Fruit fly (Drosophila melanogaster): ENCODE results near the gene CG33995.

CG33995 gene

dm6 chr2L:5054953-5055352 is 11.9 kb downstream of the CG33995 start, which contains the start of the genes CG14036 and His3.3A (continued):
- TF ChIP-seq ewg (GFP tag; optimal IDR thresholded peaks at IDR 0.05) (peak; percentile 40), Dbx (GFP tag; IDR thresholded peaks at IDR 0.05) (0 out of 3 replicates have a peak, but pooled peaks have one; percentile 18), CG9797 (GFP tag; optimal IDR thresholded peaks at IDR 0.05) (peak; percentile 97), nmo (GFP tag; optimal IDR thresholded peaks at IDR 0.05) (peak; percentile 56), tx (GFP tag; optimal IDR thresholded peaks at IDR 0.05) (no peak), Usf (GFP tag; optimal IDR thresholded peaks at IDR 0.05) (no peak), trh (GFP tag; optimal IDR thresholded peaks at IDR 0.05) (no peak), btn (GFP tag; optimal IDR thresholded peaks at IDR 0.05) (no peak), CG13624 (GFP tag; optimal IDR thresholded peaks at IDR 0.05) (no peak), CG8359 (GFP tag; optimal IDR thresholded peaks at IDR 0.05; ENCODE audit: borderline replicate concordance) (no peak), mld (GFP tag; IDR thresholded peaks at IDR 0.05; ENCODE audit: partially characterized antibody) (0 out of 3 replicates have a peak, but pooled peaks have one; percentile 41), Bteb2 (GFP tag; optimal IDR thresholded peaks at IDR 0.05) (no peak), CG6654 (GFP tag; optimal IDR thresholded peaks at IDR 0.05) (no peak), ssp (GFP tag; IDR thresholded peaks at IDR 0.05) (peak; percentile 74), Med (GFP tag) (peak; percentile 87), Scr (GFP tag; IDR thresholded peaks at IDR 0.05; ENCODE audit: partially characterized antibody) (peak; percentile 55), ro (GFP tag; IDR thresholded peaks at IDR 0.05) (no peak), HLH54F (GFP tag; optimal IDR thresholded peaks at IDR 0.05) (peak; percentile 12), CG32532 (GFP tag; IDR thresholded peaks at IDR 0.05) (no peak), CG34422 (GFP tag; IDR thresholded peaks at IDR 0.05) (peak; percentile 75; the same call in 2 of the 3 replicates), CG14860 (GFP tag; IDR thresholded peaks at IDR 0.05; ENCODE audit: partially characterized antibody) (peak; percentile 58; the same call in 2 of the 3 replicates), en (GFP tag; optimal IDR thresholded peaks at IDR 0.05) (no peak), CG18476 (GFP tag; optimal IDR thresholded peaks at IDR 0.05) (no peak), usp (GFP tag; optimal IDR thresholded peaks at IDR 0.05) (no peak), pho (GFP tag; optimal IDR thresholded peaks at IDR 0.05) (peak; percentile 21), trem (tag; optimal IDR thresholded peaks at IDR 0.05) (peak; percentile 75), slou (GFP tag; optimal IDR thresholded peaks at IDR 0.05) (no peak), gro (GFP tag; optimal IDR thresholded peaks at IDR 0.05) (no peak), CG7987 (GFP tag; optimal IDR thresholded peaks at IDR 0.05) (peak; percentile 27), Atf-2 (GFP tag; optimal IDR thresholded peaks at IDR 0.05) (no peak), CG4820 (GFP tag; optimal IDR thresholded peaks at IDR 0.05) (peak; percentile 90), sug (tag; optimal IDR thresholded peaks at IDR 0.05) (peak; percentile 43), CG13287 (GFP tag; IDR thresholded peaks at IDR 0.05; ENCODE audit: partially characterized antibody) (peak; percentile 81), CG6765 (GFP tag; optimal IDR thresholded peaks at IDR 0.05) (no peak), CG5180 (GFP tag; optimal IDR thresholded peaks at IDR 0.05) (no peak), odd (GFP tag; optimal IDR thresholded peaks at IDR 0.05) (no peak), CG10979 (tag; optimal IDR thresholded peaks at IDR 0.05) (no peak), Bgb (GFP tag; IDR thresholded peaks at IDR 0.05; ENCODE audit: partially characterized antibody) (peak; percentile 75), CG4617 (GFP tag; optimal IDR thresholded peaks at IDR 0.05; ENCODE audit: borderline replicate concordance) (peak; percentile 43), ac (GFP tag; optimal IDR thresholded peaks at IDR 0.05) (no peak), CG10462 (GFP tag; optimal IDR thresholded peaks at IDR 0.05) (no peak), pros (GFP tag; optimal IDR thresholded peaks at IDR 0.05) (no peak), Lhr (GFP tag; optimal IDR thresholded peaks at IDR 0.05) (no peak), ems (GFP tag; optimal IDR thresholded peaks at IDR 0.05) (peak; percentile 50), slbo (GFP tag; IDR thresholded peaks at IDR 0.05) (no peak), wek (GFP tag; optimal IDR thresholded peaks at IDR 0.05) (peak; percentile 100), twi (tag; optimal IDR thresholded peaks at IDR 0.05) (no peak), CTCF (GFP tag; optimal IDR thresholded peaks at IDR 0.05) (peak; percentile 33), CG12104 (GFP tag; optimal IDR thresholded peaks at IDR 0.05) (no peak), CG30431 (GFP tag; optimal IDR thresholded peaks at IDR 0.05) (no peak), ttk (GFP tag; IDR thresholded peaks at IDR 0.05) (no peak)

Measured in whole organism, embryonic.